Fruit fly (Drosophila melanogaster): ENCODE data around the gene Sox21b.
A peak's percentile ranks its signal among the peaks of the same experiment; 100 is the strongest.

Gene Sox21b

dm6 chr3L:14157919-14158541 is 26.9 kb upstream of the Sox21b start (continued):
- no peak for TF ChIP-seq CG12155 (GFP tag; optimal IDR thresholded peaks at IDR 0.05)
- no peak for TF ChIP-seq Fer3 (tag; optimal IDR thresholded peaks at IDR 0.05)
- no peak for TF ChIP-seq run (tag; optimal IDR thresholded peaks at IDR 0.05)
- TF ChIP-seq CG3726 (GFP tag; IDR thresholded peaks at IDR 0.05): no peak
- TF ChIP-seq tll (GFP tag; optimal IDR thresholded peaks at IDR 0.05): no peak
- no peak for TF ChIP-seq CG9437 (GFP tag; optimal IDR thresholded peaks at IDR 0.05)
- TF ChIP-seq fu2 (GFP tag; optimal IDR thresholded peaks at IDR 0.05): no peak
- TF ChIP-seq Atf6 (GFP tag; IDR thresholded peaks at IDR 0.05): no peak
- TF ChIP-seq oc (tag; optimal IDR thresholded peaks at IDR 0.05): peak; percentile 97
- peak; percentile 6 for TF ChIP-seq CG12769 (tag; optimal IDR thresholded peaks at IDR 0.05)
- TF ChIP-seq gcm (GFP tag; optimal IDR thresholded peaks at IDR 0.05): no peak
- no peak for TF ChIP-seq CG3163 (GFP tag; optimal IDR thresholded peaks at IDR 0.05)
- no peak for TF ChIP-seq CG14441 (GFP tag; IDR thresholded peaks at IDR 0.05)
- TF ChIP-seq CG2875 (GFP tag; optimal IDR thresholded peaks at IDR 0.05): no peak
- TF ChIP-seq Dek (tag; optimal IDR thresholded peaks at IDR 0.05): no peak
- no peak for TF ChIP-seq CG9215 (GFP tag; IDR thresholded peaks at IDR 0.05)
- TF ChIP-seq CG2712 (tag; optimal IDR thresholded peaks at IDR 0.05): no peak
- TF ChIP-seq zen (tag; optimal IDR thresholded peaks at IDR 0.05): no peak
- TF ChIP-seq CG32772 (GFP tag; IDR thresholded peaks at IDR 0.05): no peak
- no peak for TF ChIP-seq Hr3 (GFP tag; optimal IDR thresholded peaks at IDR 0.05)
- TF ChIP-seq CG4328 (GFP tag; optimal IDR thresholded peaks at IDR 0.05): no peak
- TF ChIP-seq Nf-YB (GFP tag; optimal IDR thresholded peaks at IDR 0.05): peak; percentile 79
- no peak for TF ChIP-seq prd (optimal IDR thresholded peaks at IDR 0.05)
- TF ChIP-seq prd (GFP tag; IDR thresholded peaks at IDR 0.05): no peak
- TF ChIP-seq Dfd (GFP tag; optimal IDR thresholded peaks at IDR 0.05): no peak
- TF ChIP-seq CG11560 (tag; IDR thresholded peaks at IDR 0.05): no peak
- TF ChIP-seq luna (GFP tag; optimal IDR thresholded peaks at IDR 0.05): no peak
- TF ChIP-seq sug (tag; optimal IDR thresholded peaks at IDR 0.05): no peak
- TF ChIP-seq CG8089 (GFP tag; optimal IDR thresholded peaks at IDR 0.05): no peak
- TF ChIP-seq Sry-δ (GFP tag; optimal IDR thresholded peaks at IDR 0.05): no peak
- no peak for TF ChIP-seq NC2α (GFP tag; optimal IDR thresholded peaks at IDR 0.05)
- TF ChIP-seq da (GFP tag; optimal IDR thresholded peaks at IDR 0.05): no peak
- TF ChIP-seq CG1832 (GFP tag; optimal IDR thresholded peaks at IDR 0.05): no peak
- TF ChIP-seq fd3F (GFP tag; optimal IDR thresholded peaks at IDR 0.05): no peak
- peak; percentile 3 for TF ChIP-seq gsb-n (tag; optimal IDR thresholded peaks at IDR 0.05)
- no peak for TF ChIP-seq dmrt99B (tag; optimal IDR thresholded peaks at IDR 0.05)
- no peak for TF ChIP-seq chm (GFP tag; IDR thresholded peaks at IDR 0.05)
- TF ChIP-seq kni (GFP tag; optimal IDR thresholded peaks at IDR 0.05): peak; percentile 33
- TF ChIP-seq Lpt (GFP tag; optimal IDR thresholded peaks at IDR 0.05): no peak
- TF ChIP-seq CG6791 (GFP tag; IDR thresholded peaks at IDR 0.05; ENCODE audit: partially characterized antibody): no peak
- TF ChIP-seq chinmo (GFP tag; IDR thresholded peaks at IDR 0.05; ENCODE audit: partially characterized antibody): 0 out of 4 replicates have a peak, but pooled peaks have one; percentile 54
- TF ChIP-seq sr (GFP tag; IDR thresholded peaks at IDR 0.05): no peak
- no peak for TF ChIP-seq vfl (GFP tag; optimal IDR thresholded peaks at IDR 0.05)
- no peak for TF ChIP-seq CG11247 (GFP tag; IDR thresholded peaks at IDR 0.05)
- TF ChIP-seq Rfx (GFP tag; IDR thresholded peaks at IDR 0.05): no peak
- no peak for TF ChIP-seq Ets97D (GFP tag; optimal IDR thresholded peaks at IDR 0.05)
- no peak for TF ChIP-seq bcd (GFP tag; optimal IDR thresholded peaks at IDR 0.05)
- no peak for TF ChIP-seq amos (GFP tag; IDR thresholded peaks at IDR 0.05; ENCODE audit: partially characterized antibody)
- no peak for TF ChIP-seq Scr (GFP tag; IDR thresholded peaks at IDR 0.05; ENCODE audit: partially characterized antibody)
- no peak for TF ChIP-seq repo (GFP tag; optimal IDR thresholded peaks at IDR 0.05)
- TF ChIP-seq CG3281 (GFP tag; optimal IDR thresholded peaks at IDR 0.05): no peak
